Fruit fly (Drosophila melanogaster): ENCODE results near the gene CG8372.

dm6 chr2L:8195722-8196323 lies 16.9 kb downstream of the CG8372 start:
- TF ChIP-seq Hr78 (GFP tag; optimal IDR thresholded peaks at IDR 0.05) = no peak
- peak; percentile 15 for TF ChIP-seq br (GFP tag; optimal IDR thresholded peaks at IDR 0.05)
- no peak for TF ChIP-seq Myc (optimal IDR thresholded peaks at IDR 0.05)
- no peak for TF ChIP-seq jim (GFP tag; optimal IDR thresholded peaks at IDR 0.05)
- TF ChIP-seq brk (GFP tag; optimal IDR thresholded peaks at IDR 0.05) = no peak
- TF ChIP-seq fru (GFP tag; optimal IDR thresholded peaks at IDR 0.05) = no peak
- TF ChIP-seq CrebA (GFP tag; optimal IDR thresholded peaks at IDR 0.05; ENCODE audit: borderline replicate concordance) = no peak
